Worm (Caenorhabditis elegans) whole organism, late embryonic: ENCODE data around the gene srz-79.

ENCODE experiments used
- C08G9.2 ChIP-seq: sonication (generic microtip); optimal IDR thresholded peaks from 2 replicates; lab custom pipeline; 2016; ENCODE audit warnings: mild to moderate bottlenecking, missing genetic modification characterization, moderate library complexity, missing compliant biosample characterization
- C38D4.7 ChIP-seq: fragments of 200-800 bp; sonication (Bioruptor generic); optimal IDR thresholded peaks from 2 replicates; lab custom pipeline; 2018; ENCODE audit warnings: mild to moderate bottlenecking, missing genetic modification characterization, moderate library complexity, missing compliant biosample characterization
- K09A11.1 ChIP-seq: sonication (generic microtip); optimal IDR thresholded peaks from 2 replicates; lab custom pipeline; 2017; ENCODE audit warnings: antibody characterized with exemption, mild to moderate bottlenecking, missing genetic modification characterization, missing compliant biosample characterization; ENCODE audit not compliant: insufficient read depth
- T23F11.4 ChIP-seq: fragments of 200-800 bp; sonication (Bioruptor generic); optimal IDR thresholded peaks from 2 replicates; lab custom pipeline; 2018; ENCODE audit warnings: mild to moderate bottlenecking, missing genetic modification characterization, missing compliant biosample characterization
- Y22D7AL.16 ChIP-seq: sonication (generic microtip); optimal IDR thresholded peaks from 2 replicates; lab custom pipeline; 2016; ENCODE audit warnings: missing genetic modification characterization, missing compliant biosample characterization
- ahr-1 ChIP-seq: sonication (generic microtip); optimal IDR thresholded peaks from 2 replicates; lab custom pipeline; 2016; ENCODE audit warnings: missing genetic modification characterization, missing compliant biosample characterization
- ceh-14 ChIP-seq: sonication (generic microtip); optimal IDR thresholded peaks from 2 replicates; lab custom pipeline; 2016; ENCODE audit warnings: missing genotype, missing genetic modification characterization, missing compliant biosample characterization
- ceh-18 ChIP-seq: sonication (generic microtip); optimal IDR thresholded peaks from 2 replicates; lab custom pipeline; 2016; ENCODE audit warnings: missing genetic modification characterization, missing compliant biosample characterization
- ceh-24 ChIP-seq: sonication (generic microtip); optimal IDR thresholded peaks from 2 replicates; lab custom pipeline; 2016; ENCODE audit warnings: mild to moderate bottlenecking, missing genetic modification characterization, missing compliant biosample characterization
- ceh-31 ChIP-seq: sonication (generic microtip); optimal IDR thresholded peaks from 2 replicates; lab custom pipeline; 2016; ENCODE audit warnings: missing genetic modification characterization, missing compliant biosample characterization
- ceh-48 ChIP-seq: sonication (generic microtip); optimal IDR thresholded peaks from 2 replicates; lab custom pipeline; 2016; ENCODE audit warnings: missing genetic modification characterization, inconsistent platforms, missing compliant biosample characterization
- ceh-9 ChIP-seq: sonication (generic microtip); optimal IDR thresholded peaks from 2 replicates; lab custom pipeline; 2016; ENCODE audit warnings: mild to moderate bottlenecking, missing genetic modification characterization, inconsistent platforms, missing compliant biosample characterization
- che-1 ChIP-seq: sonication (generic microtip); optimal IDR thresholded peaks from 2 replicates; lab custom pipeline; 2016; ENCODE audit warnings: mild to moderate bottlenecking, missing genetic modification characterization, missing compliant biosample characterization
- elt-2 ChIP-seq: sonication (generic microtip); optimal IDR thresholded peaks from 2 replicates; lab custom pipeline; 2016; ENCODE audit warnings: missing genetic modification reagents, missing genetic modification characterization, missing compliant biosample characterization
- elt-4 ChIP-seq: sonication (generic microtip); optimal IDR thresholded peaks from 2 replicates; lab custom pipeline; 2016; ENCODE audit warnings: missing genetic modification characterization, missing compliant biosample characterization
- eyg-1 ChIP-seq: sonication (generic microtip); optimal IDR thresholded peaks from 2 replicates; lab custom pipeline; 2016; ENCODE audit warnings: missing genotype, missing genetic modification characterization, missing compliant biosample characterization
- fkh-6 ChIP-seq: sonication (generic microtip); optimal IDR thresholded peaks from 2 replicates; lab custom pipeline; 2016; ENCODE audit warnings: missing genetic modification characterization, missing compliant biosample characterization
- gmeb-2 ChIP-seq: sonication (generic microtip); optimal IDR thresholded peaks from 2 replicates; lab custom pipeline; 2016; ENCODE audit warnings: missing genetic modification characterization, inconsistent platforms, missing compliant biosample characterization
- hlh-13 ChIP-seq: fragments of 200-800 bp; sonication (Bioruptor generic); optimal IDR thresholded peaks from 2 replicates; lab custom pipeline; 2018; ENCODE audit warnings: mild to moderate bottlenecking, missing genetic modification characterization, missing compliant biosample characterization
- hlh-30 ChIP-seq: sonication (generic microtip); optimal IDR thresholded peaks from 2 replicates; lab custom pipeline; 2017; ENCODE audit warnings: antibody characterized with exemption, missing genetic modification characterization, missing compliant biosample characterization; ENCODE audit not compliant: insufficient read depth
- hlh-6 ChIP-seq: sonication (generic microtip); optimal IDR thresholded peaks from 2 replicates; lab custom pipeline; 2016; ENCODE audit warnings: missing genotype, missing genetic modification characterization, missing compliant biosample characterization
- lim-6 ChIP-seq: sonication (generic microtip); optimal IDR thresholded peaks from 2 replicates; lab custom pipeline; 2016; ENCODE audit warnings: missing genetic modification characterization, missing compliant biosample characterization
- lin-11 ChIP-seq: fragments of 200-800 bp; sonication (Bioruptor generic); optimal IDR thresholded peaks from 2 replicates; lab custom pipeline; 2018; ENCODE audit warnings: mild to moderate bottlenecking, missing genetic modification characterization, missing compliant biosample characterization
- mec-3 ChIP-seq: sonication (generic microtip); optimal IDR thresholded peaks from 2 replicates; lab custom pipeline; 2016; ENCODE audit warnings: borderline replicate concordance, missing genetic modification characterization, missing compliant biosample characterization
- npax-4 ChIP-seq: sonication (generic microtip); optimal IDR thresholded peaks from 2 replicates; lab custom pipeline; 2016; ENCODE audit warnings: missing genetic modification characterization, missing compliant biosample characterization
- pat-9 ChIP-seq: fragments of 200-800 bp; sonication (Bioruptor generic); optimal IDR thresholded peaks from 2 replicates; lab custom pipeline; 2018; ENCODE audit warnings: mild to moderate bottlenecking, missing genetic modification characterization, moderate library complexity, missing compliant biosample characterization
- pha-2 ChIP-seq: sonication (generic microtip); optimal IDR thresholded peaks from 2 replicates; lab custom pipeline; 2017; ENCODE audit warnings: mild to moderate bottlenecking, missing genetic modification characterization, missing compliant biosample characterization
- pros-1 ChIP-seq: fragments of 150-350 bp; optimal IDR thresholded peaks from 2 replicates; lab custom pipeline; 2014; ENCODE audit warnings: missing biosample characterization, missing genetic modification reagents, missing genetic modification characterization
- ref-2 ChIP-seq: sonication (generic microtip); optimal IDR thresholded peaks from 2 replicates; lab custom pipeline; 2016; ENCODE audit warnings: missing genetic modification characterization, missing compliant biosample characterization
- rnt-1 ChIP-seq: sonication (generic microtip); optimal IDR thresholded peaks from 2 replicates; lab custom pipeline; 2016; ENCODE audit warnings: missing genetic modification characterization, missing compliant biosample characterization
- sox-4 ChIP-seq: sonication (generic microtip); optimal IDR thresholded peaks from 2 replicates; lab custom pipeline; 2017; ENCODE audit warnings: mild to moderate bottlenecking, missing genetic modification characterization, inconsistent platforms, missing compliant biosample characterization
- tbx-2 ChIP-seq: sonication (generic microtip); optimal IDR thresholded peaks from 2 replicates; lab custom pipeline; 2016; ENCODE audit warnings: missing genetic modification characterization, missing compliant biosample characterization
- tbx-7 ChIP-seq: sonication (generic microtip); optimal IDR thresholded peaks from 2 replicates; lab custom pipeline; 2016; ENCODE audit warnings: missing genotype, missing genetic modification characterization, missing compliant biosample characterization
- unc-3 ChIP-seq, 2 experiments: fragments of 200-800 bp in 1 of 2; sonication (Bioruptor generic) in 1 of 2; sonication (generic microtip) in 1 of 2; conservative IDR thresholded peaks in 1 of 2; optimal IDR thresholded peaks in 1 of 2; 2 replicates each; pipeline versions ENCODE4 v1.3.6 to Lab custom; 2016 to 2022; ENCODE audit warnings: missing compliant biosample characterization in 2 of 2, missing genetic modification characterization in 2 of 2, missing genetic modification reagents in 1 of 2
- unc-42 ChIP-seq: sonication (generic microtip); optimal IDR thresholded peaks from 2 replicates; lab custom pipeline; 2016; ENCODE audit warnings: missing genotype, missing genetic modification characterization, missing compliant biosample characterization
- unc-55 ChIP-seq: sonication (generic microtip); optimal IDR thresholded peaks from 2 replicates; lab custom pipeline; 2017; ENCODE audit warnings: missing biosample characterization, missing genetic modification reagents, missing genetic modification characterization
- zip-5 ChIP-seq: sonication (generic microtip); optimal IDR thresholded peaks from 2 replicates; lab custom pipeline; 2016; ENCODE audit warnings: missing genetic modification characterization, missing compliant biosample characterization
- ztf-16 ChIP-seq: sonication (generic microtip); optimal IDR thresholded peaks from 2 replicates; lab custom pipeline; 2017; ENCODE audit warnings: missing genetic modification characterization, missing compliant biosample characterization

The srz-79 gene

ce11 chrIV:3493310-3493709 lies at the start of gene srz-79:
Gene srz-79 (plus strand): TSS chrIV:3493610.
- TF ChIP-seq ref-2 (tag; lab: Kevin White, UChicago) (no peak), ceh-14 (tag; lab: Kevin White, UChicago) (no peak), elt-4 (tag; lab: Kevin White, UChicago) (no peak), pros-1 (tag; lab: Kevin White, UChicago) (no peak), tbx-7 (tag; lab: Kevin White, UChicago) (no peak), unc-42 (tag; lab: Kevin White, UChicago) (no peak), ceh-18 (no peak), gmeb-2 (tag; lab: Kevin White, UChicago) (no peak)

ce11 chrIV:3444101-3444500 lies 49.3 kb upstream of the srz-79 start, which contains the start of gene F09D12.2:
Gene F09D12.2 (minus strand): TSS chrIV:3444201.
- no peak for TF ChIP-seq pha-2 (tag; lab: Kevin White, UChicago)
- TF ChIP-seq pat-9 (tag; lab: Kevin White, UChicago) = no peak

ce11 chrIV:3444614-3445013 lies 48.8 kb upstream of the srz-79 start, which contains the start of gene F58E2.5:
Gene F58E2.5 (plus strand): TSS chrIV:3444914.
- TF ChIP-seq pros-1 (tag; lab: Kevin White, UChicago) (no peak), lin-11 (tag; lab: Kevin White, UChicago) (no peak), fkh-6 (no peak), rnt-1 (no peak), elt-2 (tag; lab: Kevin White, UChicago) (no peak), pha-2 (tag; lab: Kevin White, UChicago) (no peak), hlh-13 (GFP tag; lab: Kevin White, UChicago) (no peak), C38D4.7 (GFP tag; lab: Kevin White, UChicago) (no peak), unc-55 (GFP tag; lab: Kevin White, UChicago) (no peak)

ce11 chrIV:3447350-3447749 lies 46.1 kb upstream of the srz-79 start:
- TF ChIP-seq Y22D7AL.16 (tag; lab: Kevin White, UChicago) = no peak
- TF ChIP-seq ztf-16 (tag; lab: Kevin White, UChicago) = no peak

ce11 chrIV:3452516-3452915 lies 40.9 kb upstream of the srz-79 start:
- TF ChIP-seq C08G9.2 (tag; lab: Kevin White, UChicago) = no peak
- TF ChIP-seq che-1 (tag; lab: Kevin White, UChicago) = no peak
- TF ChIP-seq hlh-6 (tag; lab: Kevin White, UChicago) = no peak
- no peak for TF ChIP-seq ceh-31
- TF ChIP-seq elt-4 (tag; lab: Kevin White, UChicago) = no peak
- TF ChIP-seq ceh-9 = no peak
- no peak for TF ChIP-seq pat-9 (tag; lab: Kevin White, UChicago)
- TF ChIP-seq npax-4 (tag; lab: Kevin White, UChicago) = no peak
- TF ChIP-seq ceh-48 (tag; lab: Kevin White, UChicago) = no peak
- TF ChIP-seq ceh-18 = no peak
- TF ChIP-seq, all 69 proteins: peak for 0

ce11 chrIV:3453346-3453745 lies 40.1 kb upstream of the srz-79 start, which contains the start of gene srz-23:
Gene srz-23 (plus strand): TSS chrIV:3453608.
- no peak for TF ChIP-seq unc-3 (GFP tag; conservative IDR thresholded peaks at IDR 0.05; lab: Robert Waterston, UW)
- no peak for TF ChIP-seq unc-3 (tag; optimal IDR thresholded peaks at IDR 0.05; lab: Kevin White, UChicago)
- no peak for TF ChIP-seq sox-4
- no peak for TF ChIP-seq C38D4.7 (GFP tag; lab: Kevin White, UChicago)
- no peak for TF ChIP-seq K09A11.1
- no peak for TF ChIP-seq T23F11.4
- no peak for TF ChIP-seq lim-6 (tag; lab: Kevin White, UChicago)
- no peak for TF ChIP-seq mec-3 (tag; lab: Kevin White, UChicago)
- TF ChIP-seq ceh-18 = no peak
- no peak for TF ChIP-seq ahr-1 (tag; lab: Kevin White, UChicago)
- no peak for TF ChIP-seq hlh-30 (tag; lab: Kevin White, UChicago)
- TF ChIP-seq gmeb-2 (tag; lab: Kevin White, UChicago) = no peak
- no peak for TF ChIP-seq fkh-6
- TF ChIP-seq rnt-1 = no peak
- TF ChIP-seq ceh-24 (tag; lab: Kevin White, UChicago) = no peak
- no peak for TF ChIP-seq pat-9 (tag; lab: Kevin White, UChicago)
- TF ChIP-seq tbx-2 (tag; lab: Kevin White, UChicago) = no peak
- no peak for TF ChIP-seq npax-4 (tag; lab: Kevin White, UChicago)
- TF ChIP-seq elt-4 (tag; lab: Kevin White, UChicago) = no peak
- no peak for TF ChIP-seq zip-5 (tag; lab: Kevin White, UChicago)
- TF ChIP-seq eyg-1 (tag; lab: Kevin White, UChicago) = no peak
